Worm (Caenorhabditis elegans): ENCODE data around the gene gtr-1.

DNA sequence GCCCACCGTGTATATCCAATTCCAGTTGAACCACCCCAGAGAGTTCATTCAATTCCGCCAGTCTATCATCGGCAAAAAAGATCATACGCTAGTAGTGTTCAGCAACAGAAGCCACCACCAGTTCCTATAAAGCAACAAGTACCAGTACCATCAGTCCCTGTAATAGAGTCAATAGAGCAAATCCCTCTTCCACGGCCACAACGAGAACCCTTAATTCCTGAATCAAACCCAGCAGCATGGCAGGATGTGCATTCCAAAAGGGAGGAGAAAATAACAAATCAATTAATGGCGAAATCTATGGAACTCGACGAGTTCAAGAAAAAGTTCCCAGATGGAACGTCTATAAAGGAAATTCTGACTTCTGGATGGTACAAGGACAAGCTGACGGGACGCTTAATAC lies 12.7 kb upstream of the gtr-1 start:
- TF ChIP-seq ama-1 (optimal IDR thresholded peaks at IDR 0.05) (no peak), elt-2 (tag; optimal IDR thresholded peaks at IDR 0.05) (no peak), hlh-30 (tag; optimal IDR thresholded peaks at IDR 0.05; ENCODE audit: insufficient read depth) (no peak), hlh-15 (tag; optimal IDR thresholded peaks at IDR 0.05) (no peak), fkh-10 (GFP tag; optimal IDR thresholded peaks at IDR 0.05) (no peak), che-1 (tag; optimal IDR thresholded peaks at IDR 0.05) (no peak)
